Worm (Caenorhabditis elegans) whole organism, early embryonic: ENCODE results near the gene F53E10.5.

Source experiments
- B0310.2 ChIP-seq: sonication (generic microtip); optimal IDR thresholded peaks from 2 replicates; lab custom pipeline; 2016; ENCODE audit warnings: mild to moderate bottlenecking, missing genetic modification characterization, missing compliant biosample characterization
- F13C5.2 ChIP-seq: sonication (generic microtip); optimal IDR thresholded peaks from 2 replicates; lab custom pipeline; 2017; ENCODE audit warnings: mild to moderate bottlenecking, missing genetic modification characterization, inconsistent platforms, missing compliant biosample characterization
- aly-1 ChIP-seq: sonication (generic microtip); optimal IDR thresholded peaks from 2 replicates; lab custom pipeline; 2016; ENCODE audit warnings: missing genetic modification characterization, missing compliant biosample characterization
- ama-1 ChIP-seq: fragments of 150-350 bp; optimal IDR thresholded peaks from 2 replicates; lab custom pipeline; 2014
- ets-7 ChIP-seq: sonication (generic microtip); optimal IDR thresholded peaks from 2 replicates; lab custom pipeline; 2016; ENCODE audit warnings: missing genotype, missing genetic modification characterization, missing compliant biosample characterization
- flt-1 ChIP-seq: fragments of 200-800 bp; sonication (Bioruptor generic); IDR thresholded peaks from 2 replicates; pipeline ENCODE4 v1.3.6; 2022; ENCODE audit warnings: missing genetic modification characterization, missing compliant biosample characterization
- hmg-4 ChIP-seq: fragments of 200-800 bp; sonication (Bioruptor generic); optimal IDR thresholded peaks from 2 replicates; lab custom pipeline; 2018; ENCODE audit warnings: mild to moderate bottlenecking, missing genetic modification characterization, missing compliant biosample characterization
- pes-1 ChIP-seq: fragments of 200-800 bp; sonication (Bioruptor generic); IDR thresholded peaks from 2 replicates; pipeline ENCODE4 v1.3.6; 2022; ENCODE audit warnings: missing genetic modification reagents, missing genetic modification characterization, missing compliant biosample characterization
- scrt-1 ChIP-seq: fragments of 200-800 bp; sonication (Bioruptor generic); IDR thresholded peaks from 2 replicates; pipeline ENCODE4 v1.3.6; 2022; ENCODE audit warnings: missing genetic modification characterization, missing compliant biosample characterization
- tbx-11 ChIP-seq: fragments of 200-800 bp; sonication (Bioruptor generic); IDR thresholded peaks from 2 replicates; pipeline ENCODE4 v1.3.6; 2022; ENCODE audit warnings: missing genetic modification characterization, missing compliant biosample characterization

DNA sequence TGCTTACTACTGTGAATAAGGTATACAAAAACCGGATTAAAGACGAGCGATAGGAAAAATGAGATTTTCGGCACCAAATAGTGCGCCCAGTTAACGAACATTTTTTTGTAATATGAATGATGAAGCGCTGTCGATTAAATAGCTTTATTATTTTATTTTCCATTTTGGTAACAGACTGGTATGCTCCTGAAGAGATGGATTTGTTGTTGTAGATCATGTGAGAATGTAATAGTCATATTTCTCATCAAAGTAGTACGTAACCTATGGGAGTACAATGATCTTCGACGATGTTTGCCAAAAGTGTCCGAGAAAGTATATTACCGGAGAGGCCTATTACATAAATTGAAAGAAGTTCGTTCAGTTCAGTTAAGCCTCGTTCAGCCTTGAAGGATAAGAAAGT, 28.1 kb downstream of the F53E10.5 start, which contains the start of gene srj-19:
- TF ChIP-seq pes-1 (no peak), tbx-11 (GFP tag; lab: Robert Waterston, UW) (no peak), ets-7 (tag; lab: Kevin White, UChicago) (no peak), B0310.2 (tag; lab: Kevin White, UChicago) (no peak), ama-1 (lab: Kevin White, UChicago) (no peak), aly-1 (tag; lab: Kevin White, UChicago) (no peak), flt-1 (GFP tag; lab: Robert Waterston, UW) (no peak), scrt-1 (GFP tag; lab: Robert Waterston, UW) (no peak), hmg-4 (GFP tag; lab: Kevin White, UChicago) (no peak), F13C5.2 (tag; lab: Kevin White, UChicago) (no peak)
